Fruit fly (Drosophila melanogaster): Measurements from ENCODE around the gene CREG.

The CREG gene

DNA sequence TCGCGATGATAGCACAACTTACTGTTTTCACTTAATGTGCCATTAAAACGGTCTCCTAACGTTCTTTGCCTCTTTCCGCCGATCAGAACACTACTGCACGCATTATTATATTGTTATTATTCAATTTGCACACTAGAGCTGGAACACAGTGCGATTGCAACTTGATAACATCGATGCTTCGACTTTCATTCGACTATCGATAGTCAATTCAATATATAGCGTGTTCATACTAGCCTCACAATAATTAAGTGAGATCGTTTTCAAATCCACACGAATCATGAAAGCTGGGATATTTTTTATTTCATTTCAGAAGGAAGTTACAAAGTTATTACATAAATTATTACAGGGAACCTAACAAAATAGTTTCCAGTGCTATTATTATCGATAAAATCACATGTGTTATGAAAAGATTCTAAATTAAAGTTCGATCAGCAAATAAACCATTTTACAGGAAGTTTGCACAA, 6.9 kb upstream of the CREG start (continued):
- no peak for TF ChIP-seq nom (GFP tag; optimal IDR thresholded peaks at IDR 0.05)
- TF ChIP-seq CG6689 (GFP tag; IDR thresholded peaks at IDR 0.05), result no peak
- peak; percentile 71 for TF ChIP-seq CG1024 (GFP tag; IDR thresholded peaks at IDR 0.05)
- peak; percentile 66 for TF ChIP-seq zfh2 (GFP tag; optimal IDR thresholded peaks at IDR 0.05)
- 0 out of 3 replicates have a peak, but pooled peaks have one; percentile 44 for TF ChIP-seq CG11695 (GFP tag; IDR thresholded peaks at IDR 0.05)
- peak in 1 of 2 experiments; percentile 12 for TF ChIP-seq bsh (GFP tag; optimal IDR thresholded peaks at IDR 0.05)
- TF ChIP-seq kah (GFP tag; optimal IDR thresholded peaks at IDR 0.05), result no peak
- TF ChIP-seq row (GFP tag; IDR thresholded peaks at IDR 0.05), result peak; percentile 82
- TF ChIP-seq wek (GFP tag; optimal IDR thresholded peaks at IDR 0.05), result no peak
- TF ChIP-seq Sry-δ (GFP tag; optimal IDR thresholded peaks at IDR 0.05), result peak; percentile 91
- TF ChIP-seq ci (GFP tag; IDR thresholded peaks at IDR 0.05), result no peak
- peak; percentile 33; the same call in 1 of the 2 replicates for TF ChIP-seq H2.0 (GFP tag; IDR thresholded peaks at IDR 0.05)
- TF ChIP-seq pho (GFP tag; optimal IDR thresholded peaks at IDR 0.05), result peak; percentile 71
- TF ChIP-seq crol (GFP tag; IDR thresholded peaks at IDR 0.05), result no peak
- no peak for TF ChIP-seq CG3281 (GFP tag; optimal IDR thresholded peaks at IDR 0.05)
- 0 out of 3 replicates have a peak, but pooled peaks have one; percentile 16 for TF ChIP-seq CG17361 (GFP tag; IDR thresholded peaks at IDR 0.05)
- peak; percentile 16 for TF ChIP-seq CG10267 (tag; optimal IDR thresholded peaks at IDR 0.05)
- peak; percentile 36 for TF ChIP-seq CG15601 (tag; optimal IDR thresholded peaks at IDR 0.05)
- TF ChIP-seq CG3838 (GFP tag; optimal IDR thresholded peaks at IDR 0.05), result no peak
- no peak for TF ChIP-seq CG17612 (GFP tag; IDR thresholded peaks at IDR 0.05)
- no peak for TF ChIP-seq NC2α (GFP tag; optimal IDR thresholded peaks at IDR 0.05)
- peak; percentile 48 for TF ChIP-seq CG9609 (GFP tag; optimal IDR thresholded peaks at IDR 0.05)
- no peak; the same call in 1 of the 2 replicates for TF ChIP-seq CG10366 (GFP tag; IDR thresholded peaks at IDR 0.05)
- TF ChIP-seq Ada2b (GFP tag; IDR thresholded peaks at IDR 0.05), result peak; percentile 51; the same call in 1 of the 2 replicates
- peak; percentile 28 for TF ChIP-seq scrt (GFP tag; optimal IDR thresholded peaks at IDR 0.05)
- peak; percentile 6 for TF ChIP-seq cato (GFP tag; optimal IDR thresholded peaks at IDR 0.05; ENCODE audit: borderline replicate concordance)
- TF ChIP-seq Sin3A (optimal IDR thresholded peaks at IDR 0.05), result no peak
- TF ChIP-seq Nf-YC (tag; optimal IDR thresholded peaks at IDR 0.05), result peak; percentile 50
- no peak for TF ChIP-seq Ssrp (tag; optimal IDR thresholded peaks at IDR 0.05)
- TF ChIP-seq pnt (GFP tag; optimal IDR thresholded peaks at IDR 0.05), result no peak
- TF ChIP-seq CG2199 (GFP tag; IDR thresholded peaks at IDR 0.05), result 0 out of 3 replicates have a peak, but pooled peaks have one; percentile 53
- no peak for TF ChIP-seq sr (GFP tag; IDR thresholded peaks at IDR 0.05)
- peak; percentile 17; the same call in 1 of the 2 replicates for TF ChIP-seq Xrp1 (GFP tag; IDR thresholded peaks at IDR 0.05)
- TF ChIP-seq Dll (GFP tag; IDR thresholded peaks at IDR 0.05; ENCODE audit: partially characterized antibody), result peak; percentile 84
- peak; percentile 75 for TF ChIP-seq Bteb2 (GFP tag; optimal IDR thresholded peaks at IDR 0.05)
- TF ChIP-seq ash1 (GFP tag; optimal IDR thresholded peaks at IDR 0.05), result no peak
- TF ChIP-seq oc (tag; optimal IDR thresholded peaks at IDR 0.05), result no peak
- peak; percentile 49 for TF ChIP-seq unpg (GFP tag; optimal IDR thresholded peaks at IDR 0.05)
- TF ChIP-seq dan (GFP tag; IDR thresholded peaks at IDR 0.05), result no peak
- peak; percentile 77 for TF ChIP-seq tna (GFP tag; IDR thresholded peaks at IDR 0.05; ENCODE audit: partially characterized antibody)
- no peak for TF ChIP-seq CG1529 (GFP tag; optimal IDR thresholded peaks at IDR 0.05)
- TF ChIP-seq eyg (GFP tag; optimal IDR thresholded peaks at IDR 0.05), result peak; percentile 20
- TF ChIP-seq mirr (GFP tag; optimal IDR thresholded peaks at IDR 0.05), result peak; percentile 17
- TF ChIP-seq CG2889 (GFP tag; IDR thresholded peaks at IDR 0.05), result no peak
- peak; percentile 12 for TF ChIP-seq Mad (GFP tag; optimal IDR thresholded peaks at IDR 0.05)
- TF ChIP-seq CG33557 (GFP tag; optimal IDR thresholded peaks at IDR 0.05), result no peak
- no peak for TF ChIP-seq CG10979 (tag; optimal IDR thresholded peaks at IDR 0.05)
- 0 out of 2 replicates have a peak, but pooled peaks have one; percentile 29 for TF ChIP-seq E2f1 (GFP tag; IDR thresholded peaks at IDR 0.05)
- TF ChIP-seq CG1832 (GFP tag; optimal IDR thresholded peaks at IDR 0.05), result no peak
- no peak for TF ChIP-seq CG2875 (GFP tag; optimal IDR thresholded peaks at IDR 0.05)
- 0 out of 2 replicates have a peak, but pooled peaks have one; percentile 22 for TF ChIP-seq CG17328 (GFP tag; IDR thresholded peaks at IDR 0.05)
